Worm (Caenorhabditis elegans): ENCODE measurements around the gene lmd-4.
"Not testable (repeated sequence)": the region's sequence is repeated elsewhere in the genome, so short reads cannot be mapped to it uniquely, and the experiment has no call there.

Gene lmd-4

ce11 chrV:7328092-7328491 is 7.3 kb upstream of the lmd-4 start, which contains the start of gene clec-7:
clec-7 (plus strand) TSS chrV:7328392.
- TF ChIP-seq T22C8.4 (GFP tag; IDR thresholded peaks at IDR 0.05) (no peak), cog-1 (tag; optimal IDR thresholded peaks at IDR 0.05) (no peak), ztf-23 (GFP tag; IDR thresholded peaks at IDR 0.05) (no peak), klf-2 (GFP tag; conservative IDR thresholded peaks at IDR 0.05) (no peak), med-1 (GFP tag; optimal IDR thresholded peaks at IDR 0.05; ENCODE audit: insufficient read depth) (no peak), flt-1 (GFP tag; IDR thresholded peaks at IDR 0.05) (no peak), ref-1 (GFP tag; conservative IDR thresholded peaks at IDR 0.05) (no peak), tab-1 (GFP tag; IDR thresholded peaks at IDR 0.05) (no peak), ztf-29 (GFP tag; IDR thresholded peaks at IDR 0.05) (no peak)

- TF ChIP-seq klf-2 (GFP tag; conservative IDR thresholded peaks at IDR 0.05) (no peak), med-1 (GFP tag; optimal IDR thresholded peaks at IDR 0.05; ENCODE audit: insufficient read depth) (no peak), ref-1 (GFP tag; conservative IDR thresholded peaks at IDR 0.05) (no peak), ztf-23 (GFP tag; IDR thresholded peaks at IDR 0.05) (no peak), T22C8.4 (GFP tag; IDR thresholded peaks at IDR 0.05) (no peak), tab-1 (GFP tag; IDR thresholded peaks at IDR 0.05) (no peak), cog-1 (tag; optimal IDR thresholded peaks at IDR 0.05) (no peak), flt-1 (GFP tag; IDR thresholded peaks at IDR 0.05) (no peak), ztf-29 (GFP tag; IDR thresholded peaks at IDR 0.05) (no peak)
Measured at ce11 chrV:7326928-7327327, 6.1 kb upstream of the lmd-4 start, which contains the start of gene F10G2.4. F10G2.4 (plus strand) TSS chrV:7327228.

ce11 chrV:7325285-7325684 is 4.5 kb upstream of the lmd-4 start, which contains the start of gene srx-92:
srx-92 (minus strand) TSS chrV:7325385.
- no peak for TF ChIP-seq med-1 (GFP tag; optimal IDR thresholded peaks at IDR 0.05; ENCODE audit: insufficient read depth)
- no peak for TF ChIP-seq flt-1 (GFP tag; IDR thresholded peaks at IDR 0.05)
- no peak for TF ChIP-seq tab-1 (GFP tag; IDR thresholded peaks at IDR 0.05)

ce11 chrV:7321915-7322314 is 1.1 kb upstream of the lmd-4 start, which contains the start of gene F10G2.10:
F10G2.10 (plus strand) TSS chrV:7322215.
- TF ChIP-seq ztf-29 (GFP tag; IDR thresholded peaks at IDR 0.05) = no peak

ce11 chrV:7313233-7313632 is 7.6 kb downstream of the lmd-4 start, which contains the start of gene srx-6:
srx-6 (minus strand) TSS chrV:7313333.
- no peak for TF ChIP-seq flt-1 (GFP tag; IDR thresholded peaks at IDR 0.05)
- no peak for TF ChIP-seq klf-2 (GFP tag; conservative IDR thresholded peaks at IDR 0.05)
- no peak for TF ChIP-seq ref-1 (GFP tag; conservative IDR thresholded peaks at IDR 0.05)
- TF ChIP-seq cog-1 (tag; optimal IDR thresholded peaks at IDR 0.05) = no peak
- no peak for TF ChIP-seq ztf-23 (GFP tag; IDR thresholded peaks at IDR 0.05)
- no peak for TF ChIP-seq ztf-29 (GFP tag; IDR thresholded peaks at IDR 0.05)
- TF ChIP-seq med-1 (GFP tag; optimal IDR thresholded peaks at IDR 0.05; ENCODE audit: insufficient read depth) = no peak

- TF ChIP-seq ztf-23 (GFP tag; IDR thresholded peaks at IDR 0.05) (no peak), T22C8.4 (GFP tag; IDR thresholded peaks at IDR 0.05) (no peak), ref-1 (GFP tag; conservative IDR thresholded peaks at IDR 0.05) (no peak), flt-1 (GFP tag; IDR thresholded peaks at IDR 0.05) (no peak), cog-1 (tag; optimal IDR thresholded peaks at IDR 0.05) (no peak), klf-2 (GFP tag; conservative IDR thresholded peaks at IDR 0.05) (no peak), med-1 (GFP tag; optimal IDR thresholded peaks at IDR 0.05; ENCODE audit: insufficient read depth) (no peak), ztf-29 (GFP tag; IDR thresholded peaks at IDR 0.05) (no peak), tab-1 (GFP tag; IDR thresholded peaks at IDR 0.05) (no peak)
Measured at ce11 chrV:7307089-7307488, 13.7 kb downstream of the lmd-4 start, which contains the start of gene F07G11.1. F07G11.1 (plus strand) TSS chrV:7307389.

ce11 chrV:7304506-7304905 is 16.3 kb downstream of the lmd-4 start, which contains the start of gene F07G11.2:
F07G11.2 (plus strand) TSS chrV:7304806.
- not testable (repeated sequence) for TF ChIP-seq cog-1 (tag; optimal IDR thresholded peaks at IDR 0.05); ztf-23 (GFP tag; IDR thresholded peaks at IDR 0.05); T22C8.4 (GFP tag; IDR thresholded peaks at IDR 0.05)

- TF ChIP-seq flt-1 (GFP tag; IDR thresholded peaks at IDR 0.05) = no peak
- no peak for TF ChIP-seq cog-1 (tag; optimal IDR thresholded peaks at IDR 0.05)
- TF ChIP-seq klf-2 (GFP tag; conservative IDR thresholded peaks at IDR 0.05) = no peak
- no peak for TF ChIP-seq T22C8.4 (GFP tag; IDR thresholded peaks at IDR 0.05)
- TF ChIP-seq ztf-23 (GFP tag; IDR thresholded peaks at IDR 0.05) = no peak
- no peak for TF ChIP-seq ref-1 (GFP tag; conservative IDR thresholded peaks at IDR 0.05)
- no peak for TF ChIP-seq tab-1 (GFP tag; IDR thresholded peaks at IDR 0.05)
- TF ChIP-seq ztf-29 (GFP tag; IDR thresholded peaks at IDR 0.05) = no peak
- TF ChIP-seq med-1 (GFP tag; optimal IDR thresholded peaks at IDR 0.05; ENCODE audit: insufficient read depth) = no peak
Measured at ce11 chrV:7298463-7298862, 22.3 kb downstream of the lmd-4 start, which contains the start of gene F07G11.3. F07G11.3 (plus strand) TSS chrV:7298763.

- no peak for TF ChIP-seq tab-1 (GFP tag; IDR thresholded peaks at IDR 0.05)
- no peak for TF ChIP-seq ref-1 (GFP tag; conservative IDR thresholded peaks at IDR 0.05)
- TF ChIP-seq klf-2 (GFP tag; conservative IDR thresholded peaks at IDR 0.05) = no peak
- TF ChIP-seq T22C8.4 (GFP tag; IDR thresholded peaks at IDR 0.05) = no peak
- no peak for TF ChIP-seq ztf-23 (GFP tag; IDR thresholded peaks at IDR 0.05)
- TF ChIP-seq ztf-29 (GFP tag; IDR thresholded peaks at IDR 0.05) = no peak
- no peak for TF ChIP-seq flt-1 (GFP tag; IDR thresholded peaks at IDR 0.05)
Measured at ce11 chrV:7297263-7297662, 23.5 kb downstream of the lmd-4 start, which contains the start of gene srj-32. srj-32 (minus strand) TSS chrV:7297363.

- no peak for TF ChIP-seq ref-1 (GFP tag; conservative IDR thresholded peaks at IDR 0.05)
- TF ChIP-seq ztf-23 (GFP tag; IDR thresholded peaks at IDR 0.05) = no peak
- no peak for TF ChIP-seq T22C8.4 (GFP tag; IDR thresholded peaks at IDR 0.05)
- no peak for TF ChIP-seq ztf-29 (GFP tag; IDR thresholded peaks at IDR 0.05)
- no peak for TF ChIP-seq klf-2 (GFP tag; conservative IDR thresholded peaks at IDR 0.05)
- TF ChIP-seq cog-1 (tag; optimal IDR thresholded peaks at IDR 0.05) = no peak
- TF ChIP-seq tab-1 (GFP tag; IDR thresholded peaks at IDR 0.05) = no peak
- TF ChIP-seq med-1 (GFP tag; optimal IDR thresholded peaks at IDR 0.05; ENCODE audit: insufficient read depth) = no peak
- no peak for TF ChIP-seq flt-1 (GFP tag; IDR thresholded peaks at IDR 0.05)
Measured at ce11 chrV:7295270-7295669, 25.5 kb downstream of the lmd-4 start, which contains the start of gene F07G11.4. F07G11.4 (minus strand) TSS chrV:7295370.
